Fruit fly (Drosophila melanogaster): Measurements from ENCODE around the gene CG7497.

DNA sequence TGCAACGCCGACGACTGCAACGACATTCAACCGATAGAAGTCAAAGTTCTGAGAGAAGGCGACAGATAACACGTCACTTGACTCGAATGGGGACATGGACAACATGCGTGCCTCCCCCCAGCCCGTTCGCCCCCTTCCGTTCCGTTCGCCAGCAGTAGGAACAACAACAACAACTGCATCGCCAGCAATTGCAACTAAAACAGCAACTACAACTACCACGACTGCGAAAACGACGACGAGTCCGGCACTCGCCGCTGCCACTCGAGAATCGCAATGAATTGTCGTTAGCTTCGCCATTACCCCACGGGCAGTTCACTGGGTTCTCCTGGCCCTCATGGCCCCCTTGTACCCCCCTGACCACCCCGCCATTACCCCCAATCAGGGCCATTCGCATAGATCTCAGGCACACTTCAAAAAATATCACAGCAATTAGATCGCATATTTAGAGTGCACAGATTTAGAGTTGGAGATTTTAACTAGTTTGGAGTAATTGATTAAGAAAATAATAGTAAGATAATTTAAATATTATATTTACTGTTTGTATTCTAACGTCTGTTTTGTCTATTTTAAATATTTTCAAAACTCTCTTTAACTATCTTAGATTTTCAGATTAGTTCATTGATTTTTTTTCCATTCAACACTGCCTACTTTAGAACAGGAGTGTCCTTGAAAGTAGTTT lies 46.7 kb upstream of the CG7497 start:
- TF ChIP-seq jim (GFP tag; optimal IDR thresholded peaks at IDR 0.05) (no peak), N (GFP tag; optimal IDR thresholded peaks at IDR 0.05) (no peak), pan (optimal IDR thresholded peaks at IDR 0.05) (no peak), br (GFP tag; optimal IDR thresholded peaks at IDR 0.05) (no peak), dsf (GFP tag; optimal IDR thresholded peaks at IDR 0.05; ENCODE audit: borderline replicate concordance) (no peak), Abd-B (GFP tag; optimal IDR thresholded peaks at IDR 0.05) (no peak), psq (GFP tag; optimal IDR thresholded peaks at IDR 0.05) (no peak), Myc (optimal IDR thresholded peaks at IDR 0.05) (no peak), Hr78 (GFP tag; optimal IDR thresholded peaks at IDR 0.05) (no peak), Dif (GFP tag; optimal IDR thresholded peaks at IDR 0.05; ENCODE audit: partially characterized antibody) (no peak)

Measured in whole organism, wandering third instar larva.